Worm (Caenorhabditis elegans) whole organism, L4/young adult: Measurements from ENCODE around the gene F35D2.1.

Experiments used
- W03F9.2 ChIP-seq: fragments of 150-350 bp; optimal IDR thresholded peaks from 2 replicates; lab custom pipeline; 2014; ENCODE audit warnings: missing biosample characterization, missing genetic modification characterization
- dao-5 ChIP-seq: sonication (generic microtip); optimal IDR thresholded peaks from 2 replicates; lab custom pipeline; 2016; ENCODE audit warnings: missing genotype, missing genetic modification characterization, moderate library complexity, missing compliant biosample characterization
- him-1 ChIP-seq: sonication (generic microtip); optimal IDR thresholded peaks from 2 replicates; lab custom pipeline; 2016; ENCODE audit warnings: missing genotype, missing genetic modification reagents, missing genetic modification characterization, missing compliant biosample characterization

- TF ChIP-seq him-1 = no peak
- no peak for TF ChIP-seq W03F9.2 (tag; lab: Kevin White, UChicago)
- TF ChIP-seq dao-5 (tag; lab: Kevin White, UChicago) = no peak
Measured at ce11 chrII:7537603-7538230, 38.0 kb upstream of the F35D2.1 start, which contains the start of gene nfi-1.
